Fruit fly (Drosophila melanogaster): ENCODE measurements around the gene CG33642.
A peak's percentile ranks its signal among the peaks of the same experiment; 100 is the strongest.

Gene CG33642

dm6 chr2L:13547738-13548726 lies 18.3 kb downstream of the CG33642 start (continued):
- TF ChIP-seq ro (GFP tag; IDR thresholded peaks at IDR 0.05) (no peak), hbn (GFP tag; IDR thresholded peaks at IDR 0.05; ENCODE audit: partially characterized antibody) (no peak), oc (tag; optimal IDR thresholded peaks at IDR 0.05) (no peak), CG11723 (GFP tag; optimal IDR thresholded peaks at IDR 0.05) (no peak), salm (tag; optimal IDR thresholded peaks at IDR 0.05) (no peak), insv (GFP tag; optimal IDR thresholded peaks at IDR 0.05) (no peak), CG12659 (GFP tag; optimal IDR thresholded peaks at IDR 0.05) (peak; percentile 10), danr (GFP tag; IDR thresholded peaks at IDR 0.05) (no peak), CG8388 (GFP tag; optimal IDR thresholded peaks at IDR 0.05) (peak; percentile 11), vnd (GFP tag; IDR thresholded peaks at IDR 0.05; ENCODE audit: partially characterized antibody) (no peak), CG31388 (GFP tag; optimal IDR thresholded peaks at IDR 0.05) (no peak), mld (GFP tag; IDR thresholded peaks at IDR 0.05; ENCODE audit: partially characterized antibody) (no peak), CG8478 (optimal IDR thresholded peaks at IDR 0.05) (no peak), cwo (GFP tag; optimal IDR thresholded peaks at IDR 0.05) (peak; percentile 52), shn (GFP tag; optimal IDR thresholded peaks at IDR 0.05) (no peak), CG13287 (GFP tag; IDR thresholded peaks at IDR 0.05; ENCODE audit: partially characterized antibody) (no peak), crp (GFP tag; optimal IDR thresholded peaks at IDR 0.05) (peak in 1 of 2 experiments; percentile 56), CG18599 (GFP tag; optimal IDR thresholded peaks at IDR 0.05) (peak; percentile 82), CG1602 (GFP tag; optimal IDR thresholded peaks at IDR 0.05) (peak; percentile 38), CG7556 (GFP tag; optimal IDR thresholded peaks at IDR 0.05) (peak; percentile 80), CG11695 (GFP tag; IDR thresholded peaks at IDR 0.05) (peak; percentile 41; the same call in 1 of the 3 replicates), CG9797 (GFP tag; optimal IDR thresholded peaks at IDR 0.05) (no peak), kni (GFP tag; optimal IDR thresholded peaks at IDR 0.05) (no peak), da (GFP tag; optimal IDR thresholded peaks at IDR 0.05) (no peak), dmrt99B (tag; optimal IDR thresholded peaks at IDR 0.05) (peak; percentile 57), Sry-β (GFP tag; optimal IDR thresholded peaks at IDR 0.05) (no peak), pb (GFP tag; optimal IDR thresholded peaks at IDR 0.05) (peak; percentile 29), CG9876 (GFP tag; optimal IDR thresholded peaks at IDR 0.05) (peak; percentile 35), esg (GFP tag; conservative IDR thresholded peaks at IDR 0.05) (peak; percentile 32; the same call in 1 of the 2 replicates), ems (GFP tag; optimal IDR thresholded peaks at IDR 0.05) (peak; percentile 18), zen2 (GFP tag; IDR thresholded peaks at IDR 0.05; ENCODE audit: partially characterized antibody) (no peak), Dek (tag; optimal IDR thresholded peaks at IDR 0.05) (no peak), lmd (GFP tag; IDR thresholded peaks at IDR 0.05) (peak; percentile 57), cad (GFP tag; optimal IDR thresholded peaks at IDR 0.05) (peak; percentile 13), CG32532 (GFP tag; IDR thresholded peaks at IDR 0.05) (0 out of 2 replicates have a peak, but pooled peaks have one; percentile 39), ttk (GFP tag; IDR thresholded peaks at IDR 0.05) (0 out of 2 replicates have a peak, but pooled peaks have one; percentile 35), CG9817 (tag; optimal IDR thresholded peaks at IDR 0.05) (peak; percentile 33), CG10366 (GFP tag; IDR thresholded peaks at IDR 0.05) (no peak; the same call in 1 of the 2 replicates), Nf-YB (GFP tag; optimal IDR thresholded peaks at IDR 0.05) (no peak), ac (GFP tag; optimal IDR thresholded peaks at IDR 0.05) (no peak), nom (GFP tag; optimal IDR thresholded peaks at IDR 0.05) (peak; percentile 58), NC2β (GFP tag; optimal IDR thresholded peaks at IDR 0.05) (no peak), CG30431 (GFP tag; optimal IDR thresholded peaks at IDR 0.05) (peak; percentile 41), CG5180 (GFP tag; optimal IDR thresholded peaks at IDR 0.05) (no peak), HmgD (GFP tag; optimal IDR thresholded peaks at IDR 0.05) (no peak), Sry-δ (GFP tag; optimal IDR thresholded peaks at IDR 0.05) (no peak), hb (GFP tag; IDR thresholded peaks at IDR 0.05; ENCODE audit: partially characterized antibody) (no peak)

Measured in whole organism, embryonic.